Fruit fly (Drosophila melanogaster) whole organism, prepupa: ENCODE measurements around the gene Spps.

Experiments used
- CG10669 ChIP-seq: fragments of 200-800 bp; sonication (Bioruptor generic); optimal IDR thresholded peaks from 3 replicates; lab custom pipeline; 2018; ENCODE audit warnings: missing biosample characterization, mild to moderate bottlenecking, missing genetic modification characterization, moderate library complexity
- CG11762 ChIP-seq: fragments of 200-800 bp; sonication (Bioruptor generic); optimal IDR thresholded peaks from 3 replicates; lab custom pipeline; 2016; ENCODE audit warnings: missing biosample characterization, missing genetic modification characterization; ENCODE audit not compliant: insufficient read depth
- CG11902 ChIP-seq: fragments of 200-800 bp; sonication (Bioruptor generic); optimal IDR thresholded peaks from 3 replicates; lab custom pipeline; 2016; ENCODE audit warnings: missing biosample characterization, missing genetic modification characterization
- CG7368 ChIP-seq: fragments of 200-800 bp; sonication (Bioruptor generic); optimal IDR thresholded peaks from 3 replicates; lab custom pipeline; 2016; ENCODE audit warnings: missing biosample characterization, missing genetic modification characterization
- Gug ChIP-seq: fragments of 200-800 bp; sonication (Bioruptor generic); IDR thresholded peaks from 2 replicates; pipeline ENCODE4 v1.3.6; 2022; ENCODE audit warnings: missing biosample characterization, missing genetic modification characterization
- Smox ChIP-seq: fragments of 200-800 bp; sonication (Bioruptor generic); optimal IDR thresholded peaks from 3 replicates; lab custom pipeline; 2016; ENCODE audit warnings: missing biosample characterization, missing genetic modification characterization
- Sox102F ChIP-seq: fragments of 200-800 bp; sonication (Bioruptor generic); optimal IDR thresholded peaks from 2 replicates; lab custom pipeline; 2016; ENCODE audit warnings: missing biosample characterization, mild to moderate bottlenecking, missing genetic modification characterization
- achi ChIP-seq: fragments of 200-800 bp; sonication (Bioruptor generic); optimal IDR thresholded peaks from 3 replicates; lab custom pipeline; 2016; ENCODE audit warnings: missing biosample characterization, missing genetic modification characterization
- ss ChIP-seq, 2 experiments: fragments of 200-800 bp; sonication (Bioruptor generic); optimal IDR thresholded peaks; 2 replicates in 1 of 2; 3 replicates in 1 of 2; lab custom pipeline; 2017 to 2018; ENCODE audit warnings: mild to moderate bottlenecking in 2 of 2, missing biosample characterization in 2 of 2, missing genetic modification characterization in 2 of 2, moderate library complexity in 1 of 2

DNA sequence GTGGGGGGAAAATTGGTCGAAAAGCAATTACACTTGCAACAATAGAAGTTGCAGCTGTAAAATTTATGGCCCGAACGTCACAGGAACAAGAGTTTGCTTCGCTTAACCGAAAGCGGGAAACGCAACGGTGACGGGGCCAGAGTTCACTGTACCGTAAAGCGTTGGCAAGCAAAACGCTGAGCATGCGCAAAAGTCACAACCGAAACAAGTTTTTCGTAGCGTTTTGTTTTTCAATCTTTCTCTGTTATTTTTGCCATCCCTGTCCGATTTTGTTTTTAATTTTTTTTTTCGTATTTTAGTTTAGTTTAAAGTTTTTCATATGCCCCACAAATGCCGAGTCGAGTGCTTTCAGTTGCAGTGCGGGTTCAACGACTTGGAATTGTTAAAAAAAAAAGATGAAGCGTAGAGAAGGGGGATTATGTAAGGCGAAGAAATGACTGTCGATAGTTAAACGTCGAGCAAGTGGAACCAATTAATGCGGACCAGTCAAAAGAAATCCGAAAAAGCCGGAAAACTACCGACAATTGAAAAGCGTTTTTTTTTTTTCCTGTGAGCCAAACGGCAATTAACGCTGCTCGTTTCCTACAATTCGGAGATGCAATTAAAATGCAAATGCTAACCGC lies 41.0 kb upstream of the Spps start:
- TF ChIP-seq CG7368 (GFP tag; lab: Kevin White, UChicago) (no peak), CG11762 (no peak), Sox102F (GFP tag; lab: Kevin White, UChicago) (no peak), CG10669 (GFP tag; lab: Kevin White, UChicago) (no peak), ss (GFP tag; optimal IDR thresholded peaks at IDR 0.05; lab: Kevin White, UChicago) (no peak), achi (GFP tag; lab: Kevin White, UChicago) (no peak), Smox (no peak), Gug (GFP tag; lab: Robert Waterston, UW) (no peak), CG11902 (no peak)
